Comparison of ENCODE assay signal across 7 worm cellular contexts in genomic region chrX:16327229-16327628, ce11.
A peak's percentile ranks its signal among the peaks of the same experiment; 100 is the strongest.
TF ChIP-seq lines count a peak whose summit lies in the region.

No protein-coding gene starts in this region.

TF ChIP-seq in whole organism, L1 larva, 84 proteins besides CTCF, POLR2A, EP300 and RAD21 (continues in another document):
- TF ChIP-seq fkh-8 (tag; optimal IDR thresholded peaks at IDR 0.05; lab: Kevin White, UChicago) (no peak), nhr-20 (tag; optimal IDR thresholded peaks at IDR 0.05; lab: Kevin White, UChicago) (no peak), snu-23 (GFP tag; optimal IDR thresholded peaks at IDR 0.05; lab: Kevin White, UChicago) (peak; percentile 21), nhr-12 (tag; optimal IDR thresholded peaks at IDR 0.05; lab: Kevin White, UChicago) (no peak), dsc-1 (tag; optimal IDR thresholded peaks at IDR 0.05; lab: Kevin White, UChicago) (peak; percentile 42), ceh-63 (GFP tag; optimal IDR thresholded peaks at IDR 0.05; lab: Kevin White, UChicago) (no peak), nhr-71 (tag; optimal IDR thresholded peaks at IDR 0.05; lab: Kevin White, UChicago) (peak; percentile 30), zag-1 (tag; optimal IDR thresholded peaks at IDR 0.05; lab: Kevin White, UChicago) (no peak), nhr-47 (tag; optimal IDR thresholded peaks at IDR 0.05; lab: Kevin White, UChicago) (peak; percentile 57), fos-1 (tag; optimal IDR thresholded peaks at IDR 0.05; lab: Kevin White, UChicago) (no peak), ceh-88 (GFP tag; IDR thresholded peaks at IDR 0.05; lab: Robert Waterston, UW) (no peak), fkh-4 (tag; optimal IDR thresholded peaks at IDR 0.05; lab: Kevin White, UChicago; ENCODE audit: borderline replicate concordance) (no peak), nhr-76 (tag; optimal IDR thresholded peaks at IDR 0.05; lab: Kevin White, UChicago) (no peak)

TF ChIP-seq in whole organism, L2 larva, 48 proteins besides CTCF, POLR2A, EP300 and RAD21:
- no peak for TF ChIP-seq mdl-1 (tag; optimal IDR thresholded peaks at IDR 0.05; lab: Kevin White, UChicago)
- no peak for TF ChIP-seq nhr-6 (tag; optimal IDR thresholded peaks at IDR 0.05; lab: Kevin White, UChicago)
- TF ChIP-seq nhr-10 (tag; optimal IDR thresholded peaks at IDR 0.05; lab: Kevin White, UChicago), result peak; percentile 11

TF ChIP-seq in whole organism, L3 larva, 47 proteins besides CTCF, POLR2A, EP300 and RAD21:
- no peak for TF ChIP-seq nhr-76 (tag; optimal IDR thresholded peaks at IDR 0.05; lab: Kevin White, UChicago)
- TF ChIP-seq nhr-43 (tag; optimal IDR thresholded peaks at IDR 0.05; lab: Kevin White, UChicago; ENCODE audit: poor library complexity, severe bottlenecking), result peak; percentile 50
- no peak for TF ChIP-seq ztf-11 (tag; optimal IDR thresholded peaks at IDR 0.05; lab: Kevin White, UChicago)
- TF ChIP-seq unc-62 (GFP tag; optimal IDR thresholded peaks at IDR 0.05; lab: Kevin White, UChicago), result no peak

TF ChIP-seq in whole organism, L4 larva, 104 proteins besides CTCF, POLR2A, EP300 and RAD21 (continues in another document):
- TF ChIP-seq nhr-25 (tag; optimal IDR thresholded peaks at IDR 0.05; lab: Kevin White, UChicago; ENCODE audit: borderline replicate concordance, insufficient read depth) (no peak), php-3 (GFP tag; IDR thresholded peaks at IDR 0.05; lab: Robert Waterston, UW) (no peak), ctbp-1 (GFP tag; IDR thresholded peaks at IDR 0.05; lab: Robert Waterston, UW) (no peak), skn-1 (tag; optimal IDR thresholded peaks at IDR 0.05; lab: Kevin White, UChicago) (no peak), daf-8 (GFP tag; IDR thresholded peaks at IDR 0.05; lab: Robert Waterston, UW) (no peak), ama-1 (optimal IDR thresholded peaks at IDR 0.05; lab: Kevin White, UChicago) (no peak), hmg-1.1 (GFP tag; IDR thresholded peaks at IDR 0.05; lab: Robert Waterston, UW) (peak; percentile 57), F37D6.2 (tag; optimal IDR thresholded peaks at IDR 0.05; lab: Kevin White, UChicago) (peak; percentile 18), dpl-1 (GFP tag; optimal IDR thresholded peaks at IDR 0.05; lab: Kevin White, UChicago) (no peak), ZK546.5 (tag; optimal IDR thresholded peaks at IDR 0.05; lab: Kevin White, UChicago) (no peak), T26A8.4 (GFP tag; IDR thresholded peaks at IDR 0.05; lab: Robert Waterston, UW) (no peak), F10B5.3 (tag; optimal IDR thresholded peaks at IDR 0.05; lab: Kevin White, UChicago) (peak; percentile 71), Y105C5A.15 (GFP tag; IDR thresholded peaks at IDR 0.05; lab: Robert Waterston, UW) (no peak), rbr-2 (tag; optimal IDR thresholded peaks at IDR 0.05; lab: Kevin White, UChicago) (peak; percentile 6), dve-1 (tag; optimal IDR thresholded peaks at IDR 0.05; lab: Kevin White, UChicago; ENCODE audit: insufficient read depth) (peak; percentile 25), spr-3 (GFP tag; optimal IDR thresholded peaks at IDR 0.05; lab: Kevin White, UChicago) (no peak), nhr-48 (tag; optimal IDR thresholded peaks at IDR 0.05; lab: Kevin White, UChicago) (no peak), nhr-102 (tag; optimal IDR thresholded peaks at IDR 0.05; lab: Kevin White, UChicago) (peak; percentile 27)

TF ChIP-seq in whole organism, late embryonic, 69 proteins besides CTCF, POLR2A, EP300 and RAD21:
- TF ChIP-seq ceh-48 (tag; optimal IDR thresholded peaks at IDR 0.05; lab: Kevin White, UChicago), result no peak
- TF ChIP-seq ceh-9 (tag; optimal IDR thresholded peaks at IDR 0.05; lab: Kevin White, UChicago), result no peak
- TF ChIP-seq sdc-2 (tag; optimal IDR thresholded peaks at IDR 0.05; lab: Kevin White, UChicago), result peak; percentile 96

TF ChIP-seq in whole organism, mixed stage, embryonic, 35 proteins besides CTCF, POLR2A, EP300 and RAD21:
- TF ChIP-seq zip-8 (tag; optimal IDR thresholded peaks at IDR 0.05; lab: Kevin White, UChicago) (peak; percentile 8), unc-62 (GFP tag; optimal IDR thresholded peaks at IDR 0.05; lab: Kevin White, UChicago) (no peak), bed-3 (GFP tag; optimal IDR thresholded peaks at IDR 0.05; lab: Kevin White, UChicago) (no peak), nhr-12 (tag; optimal IDR thresholded peaks at IDR 0.05; lab: Kevin White, UChicago) (no peak), ham-2 (GFP tag; optimal IDR thresholded peaks at IDR 0.05; lab: Kevin White, UChicago) (no peak)

TF ChIP-seq in whole organism, young adult, 124 proteins besides CTCF, POLR2A, EP300 and RAD21:
- TF ChIP-seq T07F8.4 (tag; optimal IDR thresholded peaks at IDR 0.05; lab: Kevin White, UChicago) (no peak), gei-17 (GFP tag; optimal IDR thresholded peaks at IDR 0.05; lab: Kevin White, UChicago) (peak; percentile 25), F23B12.7 (tag; optimal IDR thresholded peaks at IDR 0.05; lab: Kevin White, UChicago; ENCODE audit: insufficient read depth) (no peak), lin-40 (tag; optimal IDR thresholded peaks at IDR 0.05; lab: Kevin White, UChicago) (peak; percentile 36), ztf-25 (GFP tag; IDR thresholded peaks at IDR 0.05; lab: Robert Waterston, UW) (no peak), zim-3 (tag; optimal IDR thresholded peaks at IDR 0.05; lab: Kevin White, UChicago) (no peak), ceh-58 (GFP tag; IDR thresholded peaks at IDR 0.05; lab: Robert Waterston, UW) (no peak), Y56A3A.18 (GFP tag; IDR thresholded peaks at IDR 0.05; lab: Robert Waterston, UW) (no peak), ztf-28 (GFP tag; IDR thresholded peaks at IDR 0.05; lab: Robert Waterston, UW) (no peak), madf-6 (GFP tag; IDR thresholded peaks at IDR 0.05; lab: Robert Waterston, UW) (no peak), mcd-1 (GFP tag; IDR thresholded peaks at IDR 0.05; lab: Robert Waterston, UW) (no peak), cebp-2 (GFP tag; IDR thresholded peaks at IDR 0.05; lab: Robert Waterston, UW) (no peak), sptf-2 (GFP tag; optimal IDR thresholded peaks at IDR 0.05; lab: Kevin White, UChicago) (no peak), F22D6.2 (tag; optimal IDR thresholded peaks at IDR 0.05; lab: Kevin White, UChicago) (no peak), T26A5.8 (tag; optimal IDR thresholded peaks at IDR 0.05; lab: Kevin White, UChicago) (no peak), nhr-27 (tag; optimal IDR thresholded peaks at IDR 0.05; lab: Kevin White, UChicago) (no peak), athp-1 (tag; optimal IDR thresholded peaks at IDR 0.05; lab: Kevin White, UChicago) (no peak)
